Worm (Caenorhabditis elegans) whole organism, early embryonic: ENCODE results near the gene fbxa-60.

ENCODE experiments used
- B0310.2 ChIP-seq: sonication (generic microtip); optimal IDR thresholded peaks from 2 replicates; lab custom pipeline; 2016; ENCODE audit warnings: mild to moderate bottlenecking, missing genetic modification characterization, missing compliant biosample characterization
- F13C5.2 ChIP-seq: sonication (generic microtip); optimal IDR thresholded peaks from 2 replicates; lab custom pipeline; 2017; ENCODE audit warnings: mild to moderate bottlenecking, missing genetic modification characterization, inconsistent platforms, missing compliant biosample characterization
- aly-1 ChIP-seq: sonication (generic microtip); optimal IDR thresholded peaks from 2 replicates; lab custom pipeline; 2016; ENCODE audit warnings: missing genetic modification characterization, missing compliant biosample characterization
- ama-1 ChIP-seq: fragments of 150-350 bp; optimal IDR thresholded peaks from 2 replicates; lab custom pipeline; 2014
- ceh-13 ChIP-seq: fragments of 200-800 bp; sonication (Bioruptor generic); optimal IDR thresholded peaks from 2 replicates; lab custom pipeline; 2018; ENCODE audit warnings: mild to moderate bottlenecking, missing genetic modification characterization, missing compliant biosample characterization
- ceh-36 ChIP-seq: sonication (generic microtip); optimal IDR thresholded peaks from 2 replicates; lab custom pipeline; 2016; ENCODE audit warnings: missing genetic modification characterization, inconsistent platforms, missing compliant biosample characterization
- ets-7 ChIP-seq: sonication (generic microtip); optimal IDR thresholded peaks from 2 replicates; lab custom pipeline; 2016; ENCODE audit warnings: missing genotype, missing genetic modification characterization, missing compliant biosample characterization
- flt-1 ChIP-seq: fragments of 200-800 bp; sonication (Bioruptor generic); IDR thresholded peaks from 2 replicates; pipeline ENCODE4 v1.3.6; 2022; ENCODE audit warnings: missing genetic modification characterization, missing compliant biosample characterization
- hmbx-1 ChIP-seq: sonication (generic microtip); optimal IDR thresholded peaks from 2 replicates; lab custom pipeline; 2016; ENCODE audit warnings: mild to moderate bottlenecking, missing genetic modification characterization, missing compliant biosample characterization
- hmg-4 ChIP-seq: fragments of 200-800 bp; sonication (Bioruptor generic); optimal IDR thresholded peaks from 2 replicates; lab custom pipeline; 2018; ENCODE audit warnings: mild to moderate bottlenecking, missing genetic modification characterization, missing compliant biosample characterization
- hnd-1 ChIP-seq: sonication (generic microtip); optimal IDR thresholded peaks from 2 replicates; lab custom pipeline; 2016; ENCODE audit warnings: missing genetic modification characterization, missing compliant biosample characterization
- pes-1 ChIP-seq: fragments of 200-800 bp; sonication (Bioruptor generic); IDR thresholded peaks from 2 replicates; pipeline ENCODE4 v1.3.6; 2022; ENCODE audit warnings: missing genetic modification reagents, missing genetic modification characterization, missing compliant biosample characterization
- scrt-1 ChIP-seq: fragments of 200-800 bp; sonication (Bioruptor generic); IDR thresholded peaks from 2 replicates; pipeline ENCODE4 v1.3.6; 2022; ENCODE audit warnings: missing genetic modification characterization, missing compliant biosample characterization
- sea-1 ChIP-seq: fragments of 200-800 bp; sonication (Bioruptor generic); conservative IDR thresholded peaks from 2 replicates; pipeline ENCODE4 v1.3.6; 2022; ENCODE audit warnings: missing genetic modification characterization, missing compliant biosample characterization
- tbx-11 ChIP-seq: fragments of 200-800 bp; sonication (Bioruptor generic); IDR thresholded peaks from 2 replicates; pipeline ENCODE4 v1.3.6; 2022; ENCODE audit warnings: missing genetic modification characterization, missing compliant biosample characterization
- tbx-37 ChIP-seq: fragments of 200-800 bp; sonication (Bioruptor generic); conservative IDR thresholded peaks from 2 replicates; pipeline ENCODE4 v1.3.6; 2022; ENCODE audit warnings: missing genetic modification reagents, missing genetic modification characterization, missing compliant biosample characterization
- tra-4 ChIP-seq: sonication (generic microtip); optimal IDR thresholded peaks from 2 replicates; lab custom pipeline; 2017; ENCODE audit warnings: missing genetic modification characterization, missing compliant biosample characterization

The fbxa-60 gene

ce11 chrIII:946250-946725 lies at the start of gene fbxa-60:
Gene fbxa-60, minus strand, starts transcription at chrIII:946300.
- TF ChIP-seq tra-4 (tag; lab: Kevin White, UChicago) (no peak), scrt-1 (GFP tag; lab: Robert Waterston, UW) (no peak), tbx-11 (GFP tag; lab: Robert Waterston, UW) (no peak), sea-1 (GFP tag; lab: Robert Waterston, UW) (no peak), hnd-1 (tag; lab: Kevin White, UChicago) (no peak), flt-1 (GFP tag; lab: Robert Waterston, UW) (no peak), aly-1 (no peak), tbx-37 (no peak), hmbx-1 (no peak), ama-1 (no peak), B0310.2 (no peak), F13C5.2 (no peak), ceh-36 (tag; lab: Kevin White, UChicago) (no peak), ceh-13 (GFP tag; lab: Kevin White, UChicago) (no peak), ets-7 (tag; lab: Kevin White, UChicago) (no peak), hmg-4 (GFP tag; lab: Kevin White, UChicago) (no peak), pes-1 (GFP tag; lab: Robert Waterston, UW) (no peak)

- TF ChIP-seq flt-1 (GFP tag; lab: Robert Waterston, UW) (no peak), hnd-1 (tag; lab: Kevin White, UChicago) (no peak), sea-1 (GFP tag; lab: Robert Waterston, UW) (no peak), pes-1 (GFP tag; lab: Robert Waterston, UW) (no peak), ets-7 (tag; lab: Kevin White, UChicago) (no peak), ama-1 (no peak), ceh-36 (tag; lab: Kevin White, UChicago) (no peak), ceh-13 (GFP tag; lab: Kevin White, UChicago) (no peak), F13C5.2 (no peak), hmg-4 (GFP tag; lab: Kevin White, UChicago) (no peak), B0310.2 (no peak), tbx-11 (GFP tag; lab: Robert Waterston, UW) (no peak), hmbx-1 (no peak), aly-1 (no peak), tbx-37 (no peak), tra-4 (tag; lab: Kevin White, UChicago) (no peak), scrt-1 (GFP tag; lab: Robert Waterston, UW) (no peak)
Observed at ce11 chrIII:991581-991980, 45.5 kb upstream of the fbxa-60 start, which contains the start of gene trp-2. Gene trp-2, plus strand, starts transcription at chrIII:991881.

ce11 chrIII:989558-989957 lies 43.5 kb upstream of the fbxa-60 start:
- TF ChIP-seq hmg-4 (GFP tag; lab: Kevin White, UChicago) (no peak), B0310.2 (no peak), ceh-13 (GFP tag; lab: Kevin White, UChicago) (no peak), flt-1 (GFP tag; lab: Robert Waterston, UW) (no peak), aly-1 (no peak), ceh-36 (tag; lab: Kevin White, UChicago) (no peak), hnd-1 (tag; lab: Kevin White, UChicago) (no peak), pes-1 (GFP tag; lab: Robert Waterston, UW) (no peak), ama-1 (no peak), sea-1 (GFP tag; lab: Robert Waterston, UW) (no peak), scrt-1 (GFP tag; lab: Robert Waterston, UW) (no peak)

- no peak for TF ChIP-seq tbx-11 (GFP tag; lab: Robert Waterston, UW)
- TF ChIP-seq B0310.2, result no peak
- no peak for TF ChIP-seq ceh-13 (GFP tag; lab: Kevin White, UChicago)
- TF ChIP-seq ets-7 (tag; lab: Kevin White, UChicago), result no peak
- no peak for TF ChIP-seq ceh-36 (tag; lab: Kevin White, UChicago)
- TF ChIP-seq hnd-1 (tag; lab: Kevin White, UChicago), result no peak
- TF ChIP-seq flt-1 (GFP tag; lab: Robert Waterston, UW), result no peak
- no peak for TF ChIP-seq hmbx-1
- TF ChIP-seq sea-1 (GFP tag; lab: Robert Waterston, UW), result no peak
- TF ChIP-seq ama-1, result no peak
- no peak for TF ChIP-seq aly-1
- no peak for TF ChIP-seq scrt-1 (GFP tag; lab: Robert Waterston, UW)
Observed at ce11 chrIII:982961-983360, 36.9 kb upstream of the fbxa-60 start, which contains the start of gene tbc-10. Gene tbc-10, plus strand, starts transcription at chrIII:983261.

- no peak for TF ChIP-seq pes-1 (GFP tag; lab: Robert Waterston, UW)
- no peak for TF ChIP-seq tra-4 (tag; lab: Kevin White, UChicago)
- TF ChIP-seq ama-1, result no peak
- no peak for TF ChIP-seq flt-1 (GFP tag; lab: Robert Waterston, UW)
- no peak for TF ChIP-seq ceh-36 (tag; lab: Kevin White, UChicago)
- TF ChIP-seq F13C5.2, result no peak
- TF ChIP-seq aly-1, result no peak
- TF ChIP-seq tbx-11 (GFP tag; lab: Robert Waterston, UW), result no peak
- no peak for TF ChIP-seq tbx-37
- TF ChIP-seq ets-7 (tag; lab: Kevin White, UChicago), result no peak
- no peak for TF ChIP-seq scrt-1 (GFP tag; lab: Robert Waterston, UW)
- no peak for TF ChIP-seq hmbx-1
- no peak for TF ChIP-seq sea-1 (GFP tag; lab: Robert Waterston, UW)
- no peak for TF ChIP-seq hmg-4 (GFP tag; lab: Kevin White, UChicago)
- TF ChIP-seq hnd-1 (tag; lab: Kevin White, UChicago), result no peak
- TF ChIP-seq ceh-13 (GFP tag; lab: Kevin White, UChicago), result no peak
- TF ChIP-seq B0310.2, result no peak
Observed at ce11 chrIII:981960-982359, 35.9 kb upstream of the fbxa-60 start.

- TF ChIP-seq ceh-13 (GFP tag; lab: Kevin White, UChicago) (no peak), F13C5.2 (no peak), ets-7 (tag; lab: Kevin White, UChicago) (no peak), hmbx-1 (no peak), hnd-1 (tag; lab: Kevin White, UChicago) (no peak), scrt-1 (GFP tag; lab: Robert Waterston, UW) (no peak), tbx-11 (GFP tag; lab: Robert Waterston, UW) (no peak), hmg-4 (GFP tag; lab: Kevin White, UChicago) (no peak), tbx-37 (no peak), sea-1 (GFP tag; lab: Robert Waterston, UW) (no peak), aly-1 (no peak), B0310.2 (no peak), ama-1 (no peak), ceh-36 (tag; lab: Kevin White, UChicago) (no peak), pes-1 (GFP tag; lab: Robert Waterston, UW) (no peak; the same call in 1 of the 2 replicates), flt-1 (GFP tag; lab: Robert Waterston, UW) (no peak), tra-4 (tag; lab: Kevin White, UChicago) (no peak)
Observed at ce11 chrIII:978889-979288, 32.8 kb upstream of the fbxa-60 start.
